Fruit fly (Drosophila melanogaster) whole organism, prepupa: ENCODE results near the gene CG31199.

Experiments
- Blimp-1 ChIP-seq: fragments of 200-800 bp; sonication (Bioruptor generic); optimal IDR thresholded peaks from 3 replicates; lab custom pipeline; 2017; ENCODE audit warnings: missing biosample characterization, missing genetic modification characterization, mild to moderate bottlenecking, moderate library complexity, missing genetic modification reagents
- CG10631 ChIP-seq: fragments of 200-800 bp; sonication (Bioruptor generic); optimal IDR thresholded peaks from 2 replicates; lab custom pipeline; 2016; ENCODE audit warnings: missing biosample characterization, missing genetic modification characterization
- CG10669 ChIP-seq: fragments of 200-800 bp; sonication (Bioruptor generic); optimal IDR thresholded peaks from 3 replicates; lab custom pipeline; 2018; ENCODE audit warnings: missing biosample characterization, mild to moderate bottlenecking, missing genetic modification characterization, moderate library complexity
- CG11294 ChIP-seq: fragments of 200-800 bp; sonication (Bioruptor generic); IDR thresholded peaks from 2 replicates; pipeline ENCODE4 v1.3.6; 2022; ENCODE audit warnings: missing biosample characterization, missing genetic modification characterization
- CG11762 ChIP-seq: fragments of 200-800 bp; sonication (Bioruptor generic); optimal IDR thresholded peaks from 3 replicates; lab custom pipeline; 2016; ENCODE audit warnings: missing biosample characterization, missing genetic modification characterization; ENCODE audit not compliant: insufficient read depth
- CG11902 ChIP-seq: fragments of 200-800 bp; sonication (Bioruptor generic); optimal IDR thresholded peaks from 3 replicates; lab custom pipeline; 2016; ENCODE audit warnings: missing biosample characterization, missing genetic modification characterization
- CG15336 ChIP-seq: fragments of 200-800 bp; sonication (Bioruptor generic); IDR thresholded peaks from 2 replicates; pipeline ENCODE4 v1.3.6; 2022; ENCODE audit warnings: missing biosample characterization, missing genetic modification characterization
- CG1621 ChIP-seq: fragments of 200-800 bp; sonication (Bioruptor generic); optimal IDR thresholded peaks from 3 replicates; lab custom pipeline; 2018; ENCODE audit warnings: missing biosample characterization, mild to moderate bottlenecking, missing genetic modification characterization
- CG16779 ChIP-seq: fragments of 200-800 bp; sonication (Bioruptor generic); optimal IDR thresholded peaks from 3 replicates; lab custom pipeline; 2017; ENCODE audit warnings: missing biosample characterization, mild to moderate bottlenecking, missing genetic modification characterization
- CG31627 ChIP-seq: fragments of 200-800 bp; sonication (Bioruptor generic); optimal IDR thresholded peaks from 3 replicates; lab custom pipeline; 2016; ENCODE audit warnings: missing biosample characterization, missing genetic modification characterization
- CG32006 ChIP-seq: fragments of 200-800 bp; sonication (Bioruptor generic); optimal IDR thresholded peaks from 3 replicates; lab custom pipeline; 2017; ENCODE audit warnings: missing biosample characterization, mild to moderate bottlenecking, missing genetic modification characterization
- CG34406 ChIP-seq: fragments of 200-800 bp; sonication (Bioruptor generic); optimal IDR thresholded peaks from 3 replicates; lab custom pipeline; 2016; ENCODE audit warnings: missing biosample characterization, missing genetic modification characterization
- CG3919 ChIP-seq: fragments of 200-800 bp; sonication (Bioruptor generic); optimal IDR thresholded peaks from 3 replicates; lab custom pipeline; 2016; ENCODE audit warnings: missing biosample characterization, missing genetic modification characterization
- CG4318 ChIP-seq: fragments of 200-800 bp; sonication (Bioruptor generic); optimal IDR thresholded peaks from 3 replicates; lab custom pipeline; 2017; ENCODE audit warnings: missing biosample characterization, mild to moderate bottlenecking, missing genetic modification characterization
- CG6792 ChIP-seq: fragments of 200-800 bp; sonication (Bioruptor generic); optimal IDR thresholded peaks from 3 replicates; lab custom pipeline; 2016; ENCODE audit warnings: missing biosample characterization, missing genetic modification characterization
- CG6808 ChIP-seq: fragments of 200-800 bp; sonication (Bioruptor generic); optimal IDR thresholded peaks from 3 replicates; lab custom pipeline; 2017; ENCODE audit warnings: missing biosample characterization, missing genetic modification characterization, mild to moderate bottlenecking, moderate library complexity, missing genetic modification reagents
- CG6854 ChIP-seq: fragments of 200-800 bp; sonication (Bioruptor generic); optimal IDR thresholded peaks from 2 replicates; lab custom pipeline; 2017; ENCODE audit warnings: missing biosample characterization, mild to moderate bottlenecking, missing genetic modification characterization
- CG7368 ChIP-seq: fragments of 200-800 bp; sonication (Bioruptor generic); optimal IDR thresholded peaks from 3 replicates; lab custom pipeline; 2016; ENCODE audit warnings: missing biosample characterization, missing genetic modification characterization
- CG8119 ChIP-seq: fragments of 200-800 bp; sonication (Bioruptor generic); IDR thresholded peaks from 3 replicates; pipeline ENCODE4 v1.3.6; 2022; ENCODE audit warnings: missing biosample characterization, missing genetic modification characterization
- CG8319 ChIP-seq: fragments of 200-800 bp; sonication (Bioruptor generic); optimal IDR thresholded peaks from 3 replicates; lab custom pipeline; 2016; ENCODE audit warnings: missing biosample characterization, missing genetic modification characterization
- CG8632 ChIP-seq: fragments of 200-800 bp; sonication (Bioruptor generic); optimal IDR thresholded peaks from 3 replicates; lab custom pipeline; 2016; ENCODE audit warnings: missing biosample characterization, missing genetic modification characterization
- CG9139 ChIP-seq: fragments of 200-800 bp; sonication (Bioruptor generic); optimal IDR thresholded peaks from 3 replicates; lab custom pipeline; 2017; ENCODE audit warnings: missing biosample characterization, mild to moderate bottlenecking, missing genetic modification characterization
- Eip75B ChIP-seq: fragments of 200-800 bp; sonication (Bioruptor generic); optimal IDR thresholded peaks from 3 replicates; lab custom pipeline; 2016; ENCODE audit warnings: missing biosample characterization, missing genetic modification characterization
- Eip93F ChIP-seq: fragments of 200-800 bp; sonication (Bioruptor generic); optimal IDR thresholded peaks from 2 replicates; lab custom pipeline; 2016; ENCODE audit warnings: missing biosample characterization, mild to moderate bottlenecking, missing genetic modification characterization
- Ets21C ChIP-seq: fragments of 200-800 bp; sonication (Bioruptor generic); optimal IDR thresholded peaks from 3 replicates; lab custom pipeline; 2016; ENCODE audit warnings: missing biosample characterization, missing genetic modification characterization
- Ets96B ChIP-seq: fragments of 200-800 bp; optimal IDR thresholded peaks from 2 replicates; lab custom pipeline; 2019; ENCODE audit warnings: missing biosample characterization, mild to moderate bottlenecking, missing genetic modification characterization, moderate library complexity
- Gug ChIP-seq: fragments of 200-800 bp; sonication (Bioruptor generic); IDR thresholded peaks from 2 replicates; pipeline ENCODE4 v1.3.6; 2022; ENCODE audit warnings: missing biosample characterization, missing genetic modification characterization
- Hr38 ChIP-seq: sonication (Bioruptor generic); optimal IDR thresholded peaks from 2 replicates; lab custom pipeline; 2016; ENCODE audit warnings: missing biosample characterization, missing genetic modification characterization
- Hr39 ChIP-seq: fragments of 200-800 bp; sonication (Bioruptor generic); optimal IDR thresholded peaks from 2 replicates; lab custom pipeline; 2016; ENCODE audit warnings: missing biosample characterization, missing genetic modification characterization
- Hr4 ChIP-seq: fragments of 200-800 bp; sonication (Bioruptor generic); optimal IDR thresholded peaks from 3 replicates; lab custom pipeline; 2016; ENCODE audit warnings: missing biosample characterization, missing genetic modification characterization
- Met ChIP-seq: fragments of 200-800 bp; sonication (Bioruptor generic); optimal IDR thresholded peaks from 3 replicates; lab custom pipeline; 2016; ENCODE audit warnings: missing biosample characterization, missing genetic modification characterization
- Sox102F ChIP-seq: fragments of 200-800 bp; sonication (Bioruptor generic); optimal IDR thresholded peaks from 2 replicates; lab custom pipeline; 2016; ENCODE audit warnings: missing biosample characterization, mild to moderate bottlenecking, missing genetic modification characterization
- Sox15 ChIP-seq: fragments of 200-800 bp; sonication (Bioruptor generic); optimal IDR thresholded peaks from 3 replicates; lab custom pipeline; 2016; ENCODE audit warnings: missing biosample characterization, missing genetic modification characterization
- achi ChIP-seq: fragments of 200-800 bp; sonication (Bioruptor generic); optimal IDR thresholded peaks from 3 replicates; lab custom pipeline; 2016; ENCODE audit warnings: missing biosample characterization, missing genetic modification characterization
- acj6 ChIP-seq: fragments of 200-800 bp; sonication (Bioruptor generic); optimal IDR thresholded peaks from 3 replicates; lab custom pipeline; 2016; ENCODE audit warnings: missing biosample characterization, missing genetic modification characterization
- cyc ChIP-seq: fragments of 200-800 bp; sonication (Bioruptor generic); optimal IDR thresholded peaks from 3 replicates; lab custom pipeline; 2016; ENCODE audit warnings: missing biosample characterization, missing genetic modification characterization
- dsx ChIP-seq: fragments of 200-800 bp; optimal IDR thresholded peaks from 3 replicates; lab custom pipeline; 2019; ENCODE audit warnings: missing biosample characterization, mild to moderate bottlenecking, missing genetic modification characterization, moderate library complexity; ENCODE audit not compliant: poor library complexity, severe bottlenecking
- eg ChIP-seq: fragments of 200-800 bp; sonication (Bioruptor generic); IDR thresholded peaks from 3 replicates; pipeline ENCODE4 v1.3.6; 2022; ENCODE audit warnings: missing biosample characterization, missing genetic modification characterization
- esn ChIP-seq: fragments of 200-800 bp; sonication (Bioruptor generic); optimal IDR thresholded peaks from 2 replicates; lab custom pipeline; 2016; ENCODE audit warnings: missing biosample characterization, mild to moderate bottlenecking, missing genetic modification characterization, moderate library complexity
- fd59A ChIP-seq: fragments of 200-800 bp; sonication (Bioruptor generic); optimal IDR thresholded peaks from 2 replicates; lab custom pipeline; 2017; ENCODE audit warnings: missing biosample characterization, mild to moderate bottlenecking, missing genetic modification characterization, missing genetic modification reagents
- fkh ChIP-seq: fragments of 200-800 bp; sonication (Bioruptor generic); optimal IDR thresholded peaks from 3 replicates; lab custom pipeline; 2017; ENCODE audit warnings: missing biosample characterization, mild to moderate bottlenecking, missing genetic modification characterization, moderate library complexity
- lz ChIP-seq: fragments of 200-800 bp; sonication (Bioruptor generic); optimal IDR thresholded peaks from 3 replicates; lab custom pipeline; 2016; ENCODE audit warnings: missing biosample characterization, missing genetic modification characterization
- pdm3 ChIP-seq: fragments of 200-800 bp; sonication (Bioruptor generic); optimal IDR thresholded peaks from 3 replicates; lab custom pipeline; 2016; ENCODE audit warnings: missing biosample characterization, missing genetic modification characterization
- spab ChIP-seq: fragments of 200-800 bp; sonication (Bioruptor generic); optimal IDR thresholded peaks from 2 replicates; lab custom pipeline; 2017; ENCODE audit warnings: missing biosample characterization, mild to moderate bottlenecking, missing genetic modification characterization, missing genetic modification reagents
- ss ChIP-seq, 2 experiments: fragments of 200-800 bp; sonication (Bioruptor generic); optimal IDR thresholded peaks; 2 replicates in 1 of 2; 3 replicates in 1 of 2; lab custom pipeline; 2017 to 2018; ENCODE audit warnings: mild to moderate bottlenecking in 2 of 2, missing biosample characterization in 2 of 2, missing genetic modification characterization in 2 of 2, moderate library complexity in 1 of 2
- svp ChIP-seq: fragments of 200-800 bp; sonication (Bioruptor generic); peaks from one replicate; lab custom pipeline; 2016; ENCODE audit warnings: missing biosample characterization, missing genetic modification characterization
- topi ChIP-seq: fragments of 200-800 bp; sonication (Bioruptor generic); optimal IDR thresholded peaks from 3 replicates; lab custom pipeline; 2016; ENCODE audit warnings: missing biosample characterization, missing genetic modification characterization
- vri ChIP-seq: fragments of 200-800 bp; sonication (Bioruptor generic); optimal IDR thresholded peaks from 3 replicates; lab custom pipeline; 2016; ENCODE audit warnings: missing biosample characterization, mild to moderate bottlenecking, missing genetic modification characterization

CG31199 gene

DNA sequence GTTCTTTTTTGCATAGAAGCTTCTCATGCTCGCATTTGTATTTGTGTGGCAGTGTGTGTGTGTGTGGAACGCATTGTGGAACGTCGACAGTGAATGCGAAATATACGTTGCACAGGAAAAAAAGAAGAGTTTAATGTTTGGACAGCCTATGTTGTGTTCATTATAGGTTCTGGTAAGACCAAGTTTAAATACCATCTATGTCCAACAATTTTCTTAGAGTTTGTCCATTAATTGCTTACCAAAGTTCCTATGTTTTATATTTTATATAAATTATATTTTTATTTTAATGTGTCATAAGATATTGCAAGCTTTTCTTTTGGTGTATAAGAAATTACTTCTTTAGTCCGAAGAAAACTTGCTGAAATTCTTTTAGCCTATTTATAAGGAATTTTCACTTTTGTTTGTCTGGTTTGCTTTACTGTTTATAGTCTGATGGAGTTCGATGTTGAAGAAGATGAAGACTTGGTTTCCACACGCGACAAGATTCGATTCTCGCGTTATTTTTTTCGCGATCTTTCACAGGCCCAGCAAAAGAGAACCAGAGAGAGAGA lies 38.5 kb upstream of the CG31199 start (continued):
- TF ChIP-seq vri (GFP tag; lab: Kevin White, UChicago) (peak; percentile 27), lz (GFP tag; lab: Kevin White, UChicago) (peak; percentile 82), Met (GFP tag; lab: Kevin White, UChicago) (peak; percentile 74), Sox102F (peak; percentile 64), acj6 (GFP tag; lab: Kevin White, UChicago) (peak; percentile 92), Blimp-1 (peak; percentile 76), Hr38 (GFP tag; lab: Kevin White, UChicago) (no peak), CG10669 (GFP tag; lab: Kevin White, UChicago) (peak; percentile 91)

DNA sequence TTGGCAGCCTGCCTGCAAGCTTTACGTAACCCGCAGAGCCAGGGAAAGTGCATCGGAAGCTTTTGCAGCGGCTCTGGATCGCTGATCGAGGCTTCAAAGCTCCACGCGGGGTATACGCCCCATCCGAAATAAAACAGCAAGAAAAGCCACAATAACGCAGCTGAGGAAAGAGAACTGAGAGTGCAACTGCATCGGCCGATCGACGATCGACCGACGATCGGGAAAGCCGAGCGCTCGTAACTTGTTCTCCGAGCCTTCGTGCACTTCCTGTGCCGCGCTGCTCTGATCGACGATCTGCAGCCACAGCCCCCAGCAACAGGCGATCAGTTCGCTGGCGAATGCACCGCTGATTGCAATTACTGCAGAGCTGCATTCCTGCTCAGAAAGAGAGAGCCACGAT lies 36.3 kb upstream of the CG31199 start:
- TF ChIP-seq cyc (GFP tag; lab: Kevin White, UChicago) (no peak), Eip75B (peak; percentile 61), Eip93F (GFP tag; lab: Kevin White, UChicago) (peak; percentile 23), fkh (GFP tag; lab: Kevin White, UChicago) (no peak), Sox102F (peak; percentile 72), CG8319 (GFP tag; lab: Kevin White, UChicago) (no peak), esn (GFP tag; lab: Kevin White, UChicago) (peak; percentile 58), Sox15 (GFP tag; lab: Kevin White, UChicago) (no peak), svp (GFP tag; lab: Kevin White, UChicago) (peak; percentile 91), Hr39 (no peak), Hr4 (no peak), acj6 (GFP tag; lab: Kevin White, UChicago) (no peak), CG31627 (GFP tag; lab: Kevin White, UChicago) (no peak), CG15336 (peak; percentile 80), CG9139 (GFP tag; lab: Kevin White, UChicago) (peak; percentile 84), CG8632 (GFP tag; lab: Kevin White, UChicago) (peak; percentile 18), ss (GFP tag; optimal IDR thresholded peaks at IDR 0.05; lab: Kevin White, UChicago) (peak; percentile 85 to 91), pdm3 (no peak), CG1621 (tag; lab: Kevin White, UChicago) (peak; percentile 62), CG11902 (GFP tag; lab: Kevin White, UChicago) (no peak), CG6854 (peak; percentile 90), topi (GFP tag; lab: Kevin White, UChicago) (peak; percentile 34), CG11294 (GFP tag; lab: Robert Waterston, UW) (peak; percentile 51; the same call in 1 of the 2 replicates), dsx (peak; percentile 63), Ets96B (tag; lab: Kevin White, UChicago) (peak; percentile 47), vri (GFP tag; lab: Kevin White, UChicago) (peak; percentile 69), Gug (GFP tag; lab: Robert Waterston, UW) (0 out of 2 replicates have a peak, but pooled peaks have one; percentile 10), fd59A (peak; percentile 12), eg (GFP tag; lab: Robert Waterston, UW) (peak; percentile 79; the same call in 2 of the 3 replicates), CG7368 (peak; percentile 65), CG8119 (GFP tag; lab: Robert Waterston, UW) (peak; percentile 80; the same call in 2 of the 3 replicates), lz (GFP tag; lab: Kevin White, UChicago) (no peak), Hr38 (GFP tag; lab: Kevin White, UChicago) (no peak), CG6792 (GFP tag; lab: Kevin White, UChicago) (peak; percentile 26), CG4318 (GFP tag; lab: Kevin White, UChicago) (no peak), CG32006 (GFP tag; lab: Kevin White, UChicago) (peak; percentile 0), CG34406 (GFP tag; lab: Kevin White, UChicago) (peak; percentile 49), CG16779 (peak; percentile 76), CG3919 (GFP tag; lab: Kevin White, UChicago) (peak; percentile 78), CG11762 (GFP tag; lab: Kevin White, UChicago) (no peak), CG10631 (GFP tag; lab: Kevin White, UChicago) (no peak), achi (GFP tag; lab: Kevin White, UChicago) (peak; percentile 46), Ets21C (no peak), CG6808 (GFP tag; lab: Kevin White, UChicago) (peak; percentile 72), spab (GFP tag; lab: Kevin White, UChicago) (peak; percentile 67), Blimp-1 (peak; percentile 82)
